Worm (Caenorhabditis elegans) whole organism, L4 larva: ENCODE data around the gene C26H9A.4.

Experiments
- R02D3.7 ChIP-seq: fragments of 150-350 bp; sonication (generic microtip); optimal IDR thresholded peaks from 3 replicates; lab custom pipeline; 2014; ENCODE audit warnings: missing biosample characterization, missing genetic modification characterization
- aha-1 ChIP-seq: fragments of 150-350 bp; peaks from one replicate; lab custom pipeline; 2014; ENCODE audit warnings: missing biosample characterization, missing genetic modification characterization
- ceh-28 ChIP-seq: fragments of 150-350 bp; optimal IDR thresholded peaks from 2 replicates; lab custom pipeline; 2014; ENCODE audit warnings: missing biosample characterization, missing genetic modification reagents, missing genetic modification characterization
- dmd-8 ChIP-seq: fragments of 200-800 bp; sonication (Bioruptor generic); IDR thresholded peaks from 2 replicates; pipeline ENCODE4 v1.3.6; 2022; ENCODE audit warnings: missing genetic modification characterization, missing compliant biosample characterization
- dpl-1 ChIP-seq: fragments of 150-350 bp; optimal IDR thresholded peaks from 2 replicates; lab custom pipeline; 2014; ENCODE audit warnings: missing biosample characterization, missing genetic modification reagents, missing genetic modification characterization
- duxl-1 ChIP-seq: sonication (generic microtip); optimal IDR thresholded peaks from 2 replicates; lab custom pipeline; 2016; ENCODE audit warnings: mild to moderate bottlenecking, missing genetic modification characterization, moderate library complexity, missing compliant biosample characterization; ENCODE audit not compliant: poor library complexity
- hmg-1.1 ChIP-seq: fragments of 200-800 bp; sonication (Bioruptor generic); IDR thresholded peaks from 2 replicates; pipeline ENCODE4 v1.3.6; 2022; ENCODE audit warnings: missing genetic modification reagents, missing genetic modification characterization, missing compliant biosample characterization
- lim-7 ChIP-seq: fragments of 200-800 bp; sonication (Bioruptor generic); IDR thresholded peaks from 2 replicates; pipeline ENCODE4 v1.3.6; 2022; ENCODE audit warnings: missing genetic modification characterization, missing compliant biosample characterization
- mdl-1 ChIP-seq, 2 experiments: fragments of 150-350 bp in 1 of 2; sonication (generic microtip) in 1 of 2; optimal IDR thresholded peaks; 2 replicates each; lab custom pipeline; 2014 to 2017; ENCODE audit warnings: missing biosample characterization in 2 of 2, missing genetic modification characterization in 2 of 2
- nhr-28 ChIP-seq: fragments of 150-350 bp; optimal IDR thresholded peaks from 2 replicates; lab custom pipeline; 2014; ENCODE audit warnings: missing biosample characterization, missing genetic modification characterization
- nhr-6 ChIP-seq: fragments of 150-350 bp; optimal IDR thresholded peaks from 2 replicates; lab custom pipeline; 2014; ENCODE audit warnings: missing biosample characterization, missing genetic modification characterization
- pha-4 ChIP-seq, 2 experiments: fragments of 150-350 bp in 1 of 2; fragments of 200-800 bp in 1 of 2; sonication (Bioruptor generic) in 1 of 2; IDR thresholded peaks in 1 of 2; optimal IDR thresholded peaks in 1 of 2; 2 replicates each; pipeline versions ENCODE4 v1.3.6 to Lab custom; 2014 to 2022; ENCODE audit warnings: missing genetic modification characterization in 2 of 2, missing genetic modification reagents in 2 of 2, missing biosample characterization in 1 of 2, missing compliant biosample characterization in 1 of 2
- unc-130 ChIP-seq: sonication (generic microtip); optimal IDR thresholded peaks from 2 replicates; lab custom pipeline; 2016; ENCODE audit warnings: missing genetic modification reagents, missing genetic modification characterization, missing compliant biosample characterization
- unc-39 ChIP-seq: sonication (generic microtip); optimal IDR thresholded peaks from 2 replicates; lab custom pipeline; 2017; ENCODE audit warnings: missing biosample characterization, missing genetic modification characterization

DNA sequence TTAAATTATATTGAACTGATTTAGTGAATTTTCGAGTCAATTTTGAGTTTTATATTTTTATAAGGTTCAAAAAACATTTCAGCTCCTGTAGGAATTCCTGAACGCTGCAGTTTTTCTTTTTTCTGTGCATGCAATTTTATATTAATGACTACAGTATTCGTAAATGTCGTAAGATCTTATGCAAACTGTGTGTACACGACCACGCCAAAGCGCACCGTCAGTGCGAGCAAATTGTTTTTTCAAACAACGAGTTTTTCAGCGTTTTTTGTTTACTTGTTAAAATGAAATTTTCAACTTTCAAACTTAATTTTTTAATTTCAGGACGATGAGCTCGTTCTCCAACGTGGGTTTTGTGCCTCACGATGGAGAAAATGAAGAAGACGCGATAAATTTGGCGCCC lies 13.1 kb upstream of the C26H9A.4 start, which contains the start of gene vha-7:
- TF ChIP-seq hmg-1.1 (GFP tag; lab: Robert Waterston, UW) = no peak
- TF ChIP-seq ceh-28 (tag; lab: Kevin White, UChicago) = no peak
- TF ChIP-seq mdl-1 (tag; optimal IDR thresholded peaks at IDR 0.05; lab: Kevin White, UChicago) = no peak
- no peak for TF ChIP-seq lim-7 (GFP tag; lab: Robert Waterston, UW)
- no peak for TF ChIP-seq unc-39
- TF ChIP-seq nhr-6 = no peak
- no peak for TF ChIP-seq aha-1 (tag; lab: Kevin White, UChicago)
- TF ChIP-seq pha-4 (GFP tag; IDR thresholded peaks at IDR 0.05; lab: Robert Waterston, UW) = no peak
- no peak for TF ChIP-seq pha-4 (tag; optimal IDR thresholded peaks at IDR 0.05; lab: Kevin White, UChicago)
- TF ChIP-seq nhr-28 (tag; lab: Kevin White, UChicago) = no peak
- TF ChIP-seq dmd-8 (GFP tag; lab: Robert Waterston, UW) = no peak
- no peak for TF ChIP-seq unc-130 (GFP tag; lab: Kevin White, UChicago)
- TF ChIP-seq dpl-1 = no peak
- TF ChIP-seq duxl-1 = no peak
- TF ChIP-seq R02D3.7 (tag; lab: Kevin White, UChicago) = no peak
